Fruit fly (Drosophila melanogaster): Measurements from ENCODE around the gene CG12170.

CG12170 gene

dm6 chr3R:5613114-5613443, 24.0 kb upstream of the CG12170 start, which contains the start of gene Atu (continued):
- no peak for TF ChIP-seq CG18011 (GFP tag; optimal IDR thresholded peaks at IDR 0.05)
- TF ChIP-seq CG2678 (tag; optimal IDR thresholded peaks at IDR 0.05): peak; percentile 38
- no peak for TF ChIP-seq gce (GFP tag; IDR thresholded peaks at IDR 0.05)
- no peak for TF ChIP-seq ranshi (GFP tag; IDR thresholded peaks at IDR 0.05)
- TF ChIP-seq onecut (GFP tag; IDR thresholded peaks at IDR 0.05): peak; percentile 6; the same call in 1 of the 2 replicates
- no peak for TF ChIP-seq CG12236 (GFP tag; optimal IDR thresholded peaks at IDR 0.05)
- no peak for TF ChIP-seq Hr39 (optimal IDR thresholded peaks at IDR 0.05)
- no peak for TF ChIP-seq ttk (GFP tag; IDR thresholded peaks at IDR 0.05)
- no peak for TF ChIP-seq CG8765 (GFP tag; IDR thresholded peaks at IDR 0.05)
- TF ChIP-seq bcd (GFP tag; optimal IDR thresholded peaks at IDR 0.05): no peak
- TF ChIP-seq CG34376 (GFP tag; optimal IDR thresholded peaks at IDR 0.05): no peak
- no peak for TF ChIP-seq CG2199 (GFP tag; IDR thresholded peaks at IDR 0.05)
- no peak for TF ChIP-seq CG10654 (GFP tag; optimal IDR thresholded peaks at IDR 0.05)
- TF ChIP-seq CG43689 (GFP tag; IDR thresholded peaks at IDR 0.05): no peak
- TF ChIP-seq CG12391 (tag; optimal IDR thresholded peaks at IDR 0.05): peak; percentile 56
- no peak for TF ChIP-seq jumu (GFP tag; optimal IDR thresholded peaks at IDR 0.05)
- no peak for TF ChIP-seq tup (GFP tag; optimal IDR thresholded peaks at IDR 0.05)
- no peak for TF ChIP-seq corto (GFP tag; optimal IDR thresholded peaks at IDR 0.05)
- TF ChIP-seq Opbp (GFP tag; IDR thresholded peaks at IDR 0.05; ENCODE audit: partially characterized antibody): peak; percentile 91
- TF ChIP-seq Chrac-16 (GFP tag; optimal IDR thresholded peaks at IDR 0.05): peak; percentile 28
- peak; percentile 52 for TF ChIP-seq Nf-YC (tag; optimal IDR thresholded peaks at IDR 0.05)
- no peak for TF ChIP-seq CG11695 (GFP tag; IDR thresholded peaks at IDR 0.05)
- TF ChIP-seq pan (optimal IDR thresholded peaks at IDR 0.05): no peak
- TF ChIP-seq pan (GFP tag; optimal IDR thresholded peaks at IDR 0.05 in 1 of 2, IDR thresholded peaks at IDR 0.05 in 1 of 2): peak in 1 of 2 experiments; percentile 17
- no peak for TF ChIP-seq bowl (GFP tag; IDR thresholded peaks at IDR 0.05)
- TF ChIP-seq Sry-δ (GFP tag; optimal IDR thresholded peaks at IDR 0.05): peak; percentile 96
- no peak for TF ChIP-seq CG16779 (GFP tag; IDR thresholded peaks at IDR 0.05)
- peak; percentile 87 for TF ChIP-seq amos (GFP tag; IDR thresholded peaks at IDR 0.05; ENCODE audit: partially characterized antibody)
- TF ChIP-seq CG18619 (GFP tag; optimal IDR thresholded peaks at IDR 0.05): no peak
- no peak for TF ChIP-seq gcm2 (GFP tag; optimal IDR thresholded peaks at IDR 0.05)
- TF ChIP-seq Jarid2 (GFP tag; optimal IDR thresholded peaks at IDR 0.05): no peak
- no peak for TF ChIP-seq insv (GFP tag; optimal IDR thresholded peaks at IDR 0.05)
- peak; percentile 83 for TF ChIP-seq tna (GFP tag; IDR thresholded peaks at IDR 0.05; ENCODE audit: partially characterized antibody)
- no peak for TF ChIP-seq zfh1 (GFP tag; IDR thresholded peaks at IDR 0.05)
- no peak for TF ChIP-seq CG6765 (GFP tag; optimal IDR thresholded peaks at IDR 0.05)
- TF ChIP-seq CG17612 (GFP tag; IDR thresholded peaks at IDR 0.05): no peak
- no peak for TF ChIP-seq z (GFP tag; IDR thresholded peaks at IDR 0.05)
- TF ChIP-seq CoRest (tag; optimal IDR thresholded peaks at IDR 0.05): peak; percentile 53
- no peak for TF ChIP-seq scrt (GFP tag; optimal IDR thresholded peaks at IDR 0.05)
- TF ChIP-seq fru (optimal IDR thresholded peaks at IDR 0.05): no peak
- TF ChIP-seq CG7271 (tag; optimal IDR thresholded peaks at IDR 0.05): no peak
- TF ChIP-seq HmgZ (tag; optimal IDR thresholded peaks at IDR 0.05): peak; percentile 79
- peak; percentile 88 for TF ChIP-seq CHES-1-like (GFP tag; optimal IDR thresholded peaks at IDR 0.05)
- TF ChIP-seq CG12104 (GFP tag; optimal IDR thresholded peaks at IDR 0.05): no peak
- TF ChIP-seq sug (tag; optimal IDR thresholded peaks at IDR 0.05): peak; percentile 64
- no peak for TF ChIP-seq Lim3 (GFP tag; IDR thresholded peaks at IDR 0.05)
- no peak for TF ChIP-seq sens-2 (GFP tag; IDR thresholded peaks at IDR 0.05)
- peak; percentile 25 for TF ChIP-seq CG9817 (tag; optimal IDR thresholded peaks at IDR 0.05)
- TF ChIP-seq YL-1 (GFP tag; optimal IDR thresholded peaks at IDR 0.05): peak; percentile 81
- peak; percentile 49 for TF ChIP-seq CG17829 (tag; optimal IDR thresholded peaks at IDR 0.05)
- TF ChIP-seq CG15269 (tag; optimal IDR thresholded peaks at IDR 0.05): no peak
- no peak for TF ChIP-seq CG4617 (GFP tag; optimal IDR thresholded peaks at IDR 0.05; ENCODE audit: borderline replicate concordance)
- peak; percentile 84 for TF ChIP-seq CG6791 (GFP tag; IDR thresholded peaks at IDR 0.05; ENCODE audit: partially characterized antibody)
